Worm (Caenorhabditis elegans) whole organism, L4 larva: ENCODE results near the gene B0507.4.

Experiments used
- F10B5.3 ChIP-seq: sonication (generic microtip); optimal IDR thresholded peaks from 2 replicates; lab custom pipeline; 2016; ENCODE audit warnings: mild to moderate bottlenecking, missing genetic modification characterization, missing compliant biosample characterization
- T20F7.1 ChIP-seq: fragments of 200-800 bp; sonication (Bioruptor generic); optimal IDR thresholded peaks from 2 replicates; lab custom pipeline; 2018; ENCODE audit warnings: mild to moderate bottlenecking, missing genetic modification characterization, missing compliant biosample characterization
- ama-1 ChIP-seq: fragments of 150-350 bp; optimal IDR thresholded peaks from 2 replicates; lab custom pipeline; 2014; ENCODE audit warnings: inconsistent platforms, mixed read lengths
- mxl-3 ChIP-seq: fragments of 200-800 bp; sonication (Bioruptor generic); optimal IDR thresholded peaks from 2 replicates; lab custom pipeline; 2018; ENCODE audit warnings: mild to moderate bottlenecking, missing genetic modification characterization, missing compliant biosample characterization

DNA sequence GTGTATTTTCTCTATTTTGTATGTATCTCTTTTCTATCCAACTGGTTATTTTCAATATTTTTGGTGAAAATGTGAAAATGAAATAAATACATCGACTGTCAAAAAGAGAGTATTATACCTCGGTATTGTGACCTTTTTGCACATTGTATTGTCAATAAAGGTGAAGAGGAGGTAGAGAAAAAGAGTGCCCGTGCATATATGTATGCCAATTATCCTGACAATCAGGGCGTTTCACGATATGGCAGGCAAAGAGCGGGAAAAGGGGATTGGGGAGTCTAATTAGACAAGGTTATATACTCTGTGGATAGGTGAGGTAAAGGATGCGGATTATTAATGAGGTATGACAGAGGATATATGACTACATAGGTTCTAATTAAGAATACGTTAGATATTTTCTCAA lies 42.1 kb downstream of the B0507.4 start:
- TF ChIP-seq mxl-3 = no peak
- no peak for TF ChIP-seq F10B5.3
- TF ChIP-seq ama-1 (lab: Kevin White, UChicago) = no peak
- TF ChIP-seq T20F7.1 (GFP tag; lab: Kevin White, UChicago) = no peak
